Fruit fly (Drosophila melanogaster): ENCODE results near the gene CG18745.

The CG18745 gene

dm6 chr3R:7785784-7786183 is at the start of gene CG18745:
CG18745 (minus strand) TSS chr3R:7786119.
- TF ChIP-seq noc (tag; optimal IDR thresholded peaks at IDR 0.05) = peak; percentile 41

DNA sequence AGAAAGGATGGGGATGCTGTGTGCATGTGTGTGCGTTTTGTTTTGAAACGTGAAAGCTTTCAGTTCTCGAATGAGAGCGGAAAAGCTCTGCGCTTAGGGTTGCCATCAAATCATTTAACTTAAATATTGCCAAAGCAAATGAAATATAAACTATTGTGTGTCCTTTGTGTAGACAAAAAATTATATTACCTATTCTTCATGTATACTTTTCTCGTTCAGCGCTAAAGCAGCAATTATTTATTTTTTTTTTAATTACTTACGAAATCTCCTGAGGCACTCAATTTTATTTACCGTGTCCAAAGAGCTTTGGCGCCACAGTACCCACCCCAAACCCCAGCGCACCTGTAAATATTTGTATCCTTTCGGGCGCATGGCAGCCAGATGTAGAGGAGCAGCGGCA is 35.6 kb upstream of the CG18745 start:
- TF ChIP-seq noc (tag; optimal IDR thresholded peaks at IDR 0.05) = no peak

DNA sequence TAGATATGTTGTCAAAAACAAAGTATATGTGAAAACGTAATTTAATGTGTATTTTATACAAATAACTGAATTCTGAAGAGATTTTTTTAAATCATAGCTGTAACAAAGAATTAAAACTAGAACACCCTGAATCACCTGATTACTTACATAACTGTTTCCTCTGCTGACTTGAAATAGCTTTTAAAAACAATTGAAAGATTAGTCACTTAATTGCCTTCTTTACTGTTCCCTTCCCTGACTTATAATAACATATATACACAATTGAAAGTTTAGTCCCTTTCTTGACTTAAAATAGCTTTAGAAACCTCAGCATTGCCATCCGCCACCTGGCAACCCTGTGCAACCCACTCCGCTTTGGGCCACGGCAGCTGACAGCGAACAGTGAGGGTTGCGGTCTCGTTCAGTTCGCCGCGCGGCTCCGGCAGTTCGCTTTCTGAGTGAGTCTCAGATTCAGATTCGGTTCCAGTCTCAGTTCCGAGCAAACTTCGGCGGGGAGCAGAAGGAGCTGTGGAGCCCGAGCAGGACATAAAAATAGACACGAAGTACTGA is 28.1 kb upstream of the CG18745 start, which contains the start of gene CG34384:
TSS of gene CG34384 (plus strand) at position 381 of the 549 bp plus-strand sequence.
- TF ChIP-seq noc (tag; optimal IDR thresholded peaks at IDR 0.05) = no peak

dm6 chr3R:7813518-7813917 is 27.6 kb upstream of the CG18745 start:
- TF ChIP-seq noc (tag; optimal IDR thresholded peaks at IDR 0.05) = no peak

- TF ChIP-seq noc (tag; optimal IDR thresholded peaks at IDR 0.05) = no peak
Observed at dm6 chr3R:7811514-7811913, 25.6 kb upstream of the CG18745 start, which contains the start of gene CG31473. CG31473 (plus strand) TSS chr3R:7811814.

- TF ChIP-seq noc (tag; optimal IDR thresholded peaks at IDR 0.05) = no peak
Observed at dm6 chr3R:7809662-7810621, 24.0 kb upstream of the CG18745 start, which contains the start of the genes CG2993 and sgll. CG2993 (minus strand) TSS chr3R:7810014. sgll (plus strand) TSS chr3R:7810532.

dm6 chr3R:7804332-7804731 is 18.4 kb upstream of the CG18745 start, which contains the start of gene CG18268:
CG18268 (minus strand) TSS chr3R:7804432.
- TF ChIP-seq noc (tag; optimal IDR thresholded peaks at IDR 0.05) = peak; percentile 36

dm6 chr3R:7802693-7803092 is 16.8 kb upstream of the CG18745 start, which contains the start of gene CG3014:
CG3014 (minus strand) TSS chr3R:7802793.
- no peak for TF ChIP-seq noc (tag; optimal IDR thresholded peaks at IDR 0.05)

DNA sequence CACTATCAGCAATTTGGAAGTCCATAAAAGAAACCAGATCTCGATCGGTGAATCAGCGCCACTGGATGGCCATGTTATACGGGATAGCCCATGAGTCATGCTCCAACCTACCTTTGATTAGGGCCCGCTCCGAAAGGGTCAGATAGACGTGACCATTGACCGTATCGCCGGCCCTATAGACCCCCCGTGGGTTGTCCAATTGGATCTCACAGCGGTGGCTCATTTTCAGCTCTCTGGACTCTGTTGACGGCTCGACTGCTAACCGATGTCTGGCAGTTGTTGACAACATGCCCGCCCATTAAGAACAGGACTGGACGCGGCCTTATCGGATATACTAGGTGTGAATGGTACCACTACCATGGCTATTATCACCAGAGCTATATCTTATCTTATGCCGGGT is 12.6 kb upstream of the CG18745 start, which contains the start of gene CG18744:
TSS of gene CG18744 (minus strand) at position 247 of the 400 bp plus-strand sequence.
- TF ChIP-seq noc (tag; optimal IDR thresholded peaks at IDR 0.05) = peak; percentile 19

DNA sequence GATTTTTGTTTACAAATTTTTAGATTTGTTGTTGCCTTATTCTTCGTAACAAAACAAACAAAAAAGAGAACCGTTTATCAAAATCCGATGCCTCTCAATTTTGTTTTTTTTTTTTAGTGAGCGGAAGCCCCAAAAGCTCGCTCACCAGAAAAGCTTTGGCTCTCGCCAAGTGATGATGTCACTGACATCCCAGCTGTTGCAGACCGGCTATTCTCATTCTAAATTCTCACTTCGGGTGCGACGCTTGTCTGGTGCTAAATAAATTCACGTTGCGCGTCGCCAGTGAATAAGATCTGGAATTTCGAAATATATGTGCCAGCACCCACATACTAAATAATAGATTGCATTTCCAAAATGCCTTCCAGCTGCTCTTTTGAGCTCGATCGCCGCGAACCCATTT is 7.9 kb upstream of the CG18745 start, which contains the start of gene CG2641:
TSS of gene CG2641 (plus strand) at position 215 of the 400 bp plus-strand sequence.
- peak; percentile 17 for TF ChIP-seq noc (tag; optimal IDR thresholded peaks at IDR 0.05)

DNA sequence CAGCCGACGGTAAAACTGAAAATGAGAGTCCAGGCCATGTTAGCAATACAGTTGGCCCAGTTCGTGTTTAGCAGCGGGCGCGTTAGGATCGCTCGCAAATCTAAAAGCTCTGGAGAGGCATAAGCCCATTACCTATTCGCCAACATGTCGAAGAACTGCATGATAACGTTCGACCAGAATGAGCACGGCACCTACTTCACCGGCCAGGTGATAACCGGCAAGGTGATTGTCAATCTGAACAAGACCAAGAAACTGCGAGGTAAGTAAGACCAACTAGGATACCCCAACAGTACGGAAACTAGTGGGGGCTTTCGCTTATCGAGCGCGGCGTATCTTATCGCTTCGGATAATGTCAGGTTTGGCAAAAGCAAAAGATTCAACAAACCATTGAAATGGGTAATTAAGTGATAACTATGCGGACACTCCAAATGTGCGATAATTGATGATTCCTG is 4.7 kb upstream of the CG18745 start, which contains the start of gene CG10086:
TSS of gene CG10086 (plus strand) at position 51 of the 452 bp plus-strand sequence.
- TF ChIP-seq noc (tag; optimal IDR thresholded peaks at IDR 0.05) = peak; percentile 44

- TF ChIP-seq noc (tag; optimal IDR thresholded peaks at IDR 0.05) = no peak
Observed at dm6 chr3R:7790087-7790486, 4.2 kb upstream of the CG18745 start, which contains the start of gene CG18746. CG18746 (minus strand) TSS chr3R:7790187.

dm6 chr3R:7787899-7788298 is 2.0 kb upstream of the CG18745 start, which contains the start of gene CG18748:
CG18748 (minus strand) TSS chr3R:7787923.
- TF ChIP-seq noc (tag; optimal IDR thresholded peaks at IDR 0.05) = peak; percentile 20

DNA sequence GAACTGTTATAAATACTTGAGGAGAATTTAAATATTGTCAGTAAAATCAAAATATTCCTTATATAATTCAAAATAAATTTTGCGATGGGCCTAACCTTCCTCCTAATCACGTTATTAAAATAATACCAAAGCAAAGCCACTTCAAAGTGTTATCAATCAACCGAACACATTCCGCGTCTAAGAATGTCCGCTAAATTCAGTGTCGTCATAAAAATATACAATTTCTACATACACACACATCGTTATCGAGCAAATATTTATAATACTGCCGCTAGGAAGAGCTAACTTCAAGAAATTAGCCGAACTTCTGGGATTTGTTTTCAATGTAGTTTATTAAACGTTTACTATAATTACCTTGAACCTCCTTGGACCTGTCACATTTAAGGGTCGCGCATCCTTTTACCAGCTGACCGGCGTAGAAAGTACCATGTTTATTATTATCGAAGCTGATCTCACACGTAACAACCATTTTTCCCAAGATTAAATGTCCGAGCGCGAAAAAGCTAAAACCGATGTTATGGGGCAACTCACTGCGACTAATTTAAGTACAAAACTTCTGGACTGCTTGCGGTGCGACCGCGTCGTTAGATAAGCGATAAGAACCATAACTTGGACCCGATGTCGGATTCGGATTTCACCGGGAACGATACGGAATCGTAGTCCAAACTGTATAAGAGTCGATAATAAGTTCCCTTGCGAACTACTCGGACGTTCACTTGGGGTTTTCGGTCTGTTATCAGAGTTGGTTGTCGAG is 2.8 kb downstream of the CG18745 start, which contains the start of gene CG18747:
TSS of gene CG18747 (minus strand) at position 514 of the 754 bp plus-strand sequence.
- TF ChIP-seq noc (tag; optimal IDR thresholded peaks at IDR 0.05) = peak; percentile 11

DNA sequence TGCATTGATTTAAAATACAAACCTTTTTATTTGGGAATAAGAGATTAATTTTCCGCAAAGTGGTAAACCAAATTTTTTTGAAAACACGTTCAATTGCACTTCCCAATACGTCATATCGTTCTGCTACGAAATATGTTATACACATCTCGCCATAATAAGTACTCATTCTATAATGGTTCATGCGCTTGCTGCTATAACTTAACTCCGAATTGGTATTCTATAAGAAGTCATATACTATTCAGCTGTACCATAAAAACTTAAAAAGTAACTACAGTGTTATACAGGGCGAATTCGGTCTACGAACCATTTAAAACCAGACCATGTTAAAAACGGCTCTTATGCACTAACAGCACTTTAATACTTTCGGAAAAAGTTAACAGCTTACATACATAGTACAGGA is 6.3 kb downstream of the CG18745 start:
- TF ChIP-seq noc (tag; optimal IDR thresholded peaks at IDR 0.05) = no peak

All from whole organism, larva.